Fruit fly (Drosophila melanogaster): Measurements from ENCODE around the gene CG17568.
A peak's percentile ranks its signal among the peaks of the same experiment; 100 is the strongest.

The CG17568 gene

DNA sequence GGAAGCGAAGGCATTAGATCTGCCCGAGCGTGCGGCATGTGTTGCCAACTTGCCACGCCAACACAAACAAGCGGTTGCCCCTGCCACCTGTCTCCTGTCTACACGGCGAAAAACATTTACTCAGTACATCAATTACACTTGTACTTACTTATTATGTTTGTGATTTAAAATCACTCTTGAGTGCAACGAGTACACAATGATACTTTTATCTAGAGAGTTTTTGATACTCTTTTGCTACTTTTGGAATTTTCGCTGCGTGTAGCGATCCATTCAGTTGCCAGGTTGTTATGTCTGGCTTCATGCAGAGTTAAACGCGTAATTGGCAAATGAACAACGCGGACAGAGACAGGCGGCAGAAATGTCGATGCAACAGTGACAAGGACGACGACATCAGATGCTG, 12.2 kb upstream of the CG17568 start (continued):
- no peak for TF ChIP-seq CG7556 (GFP tag; optimal IDR thresholded peaks at IDR 0.05)
- TF ChIP-seq zen2 (GFP tag; IDR thresholded peaks at IDR 0.05; ENCODE audit: partially characterized antibody) = no peak
- no peak for TF ChIP-seq CG34422 (GFP tag; IDR thresholded peaks at IDR 0.05)
- no peak for TF ChIP-seq CG3163 (GFP tag; optimal IDR thresholded peaks at IDR 0.05)
- TF ChIP-seq amos (GFP tag; IDR thresholded peaks at IDR 0.05; ENCODE audit: partially characterized antibody) = no peak
- no peak for TF ChIP-seq CG9437 (GFP tag; optimal IDR thresholded peaks at IDR 0.05)
- no peak for TF ChIP-seq CG6854 (GFP tag; optimal IDR thresholded peaks at IDR 0.05)
- peak; percentile 15 for TF ChIP-seq CG17359 (tag; optimal IDR thresholded peaks at IDR 0.05)
- TF ChIP-seq CG8924 (tag; optimal IDR thresholded peaks at IDR 0.05) = no peak
- no peak for TF ChIP-seq CG13123 (GFP tag; optimal IDR thresholded peaks at IDR 0.05)
- no peak for TF ChIP-seq dan (GFP tag; IDR thresholded peaks at IDR 0.05)
- TF ChIP-seq E2f2 (GFP tag; IDR thresholded peaks at IDR 0.05) = no peak
- no peak for TF ChIP-seq HmgD (GFP tag; optimal IDR thresholded peaks at IDR 0.05)
- TF ChIP-seq bab2 (GFP tag; optimal IDR thresholded peaks at IDR 0.05) = no peak
- no peak for TF ChIP-seq Sry-β (GFP tag; optimal IDR thresholded peaks at IDR 0.05)
- TF ChIP-seq sim (GFP tag; IDR thresholded peaks at IDR 0.05) = no peak
- TF ChIP-seq Dll (GFP tag; IDR thresholded peaks at IDR 0.05; ENCODE audit: partially characterized antibody) = no peak
- peak in 1 of 2 experiments; percentile 32 for TF ChIP-seq chif (GFP tag; optimal IDR thresholded peaks at IDR 0.05)
- TF ChIP-seq sna (GFP tag; IDR thresholded peaks at IDR 0.05; ENCODE audit: partially characterized antibody) = no peak
- no peak for TF ChIP-seq ewg (GFP tag; optimal IDR thresholded peaks at IDR 0.05)
- TF ChIP-seq CG13287 (GFP tag; IDR thresholded peaks at IDR 0.05; ENCODE audit: partially characterized antibody) = no peak
- TF ChIP-seq Xbp1 (GFP tag; optimal IDR thresholded peaks at IDR 0.05) = peak; percentile 35
- no peak for TF ChIP-seq CG34376 (GFP tag; optimal IDR thresholded peaks at IDR 0.05)
- no peak for TF ChIP-seq CG15696 (tag; optimal IDR thresholded peaks at IDR 0.05)
- TF ChIP-seq fd102C (GFP tag; optimal IDR thresholded peaks at IDR 0.05) = no peak
- TF ChIP-seq unc-4 (GFP tag; IDR thresholded peaks at IDR 0.05; ENCODE audit: partially characterized antibody) = no peak
- TF ChIP-seq lmd (GFP tag; IDR thresholded peaks at IDR 0.05) = no peak
- TF ChIP-seq Hmx (GFP tag; optimal IDR thresholded peaks at IDR 0.05) = no peak
- TF ChIP-seq CG13624 (GFP tag; optimal IDR thresholded peaks at IDR 0.05) = no peak
- TF ChIP-seq CG2678 (tag; optimal IDR thresholded peaks at IDR 0.05) = no peak
- TF ChIP-seq bigmax (GFP tag; optimal IDR thresholded peaks at IDR 0.05) = no peak
- TF ChIP-seq lov (optimal IDR thresholded peaks at IDR 0.05) = no peak
- TF ChIP-seq lov (GFP tag; IDR thresholded peaks at IDR 0.05) = no peak
- 0 out of 2 replicates have a peak, but pooled peaks have one; percentile 19 for TF ChIP-seq CG6689 (GFP tag; IDR thresholded peaks at IDR 0.05)
- TF ChIP-seq CG9215 (GFP tag; IDR thresholded peaks at IDR 0.05) = no peak
- TF ChIP-seq CG14050 (GFP tag; IDR thresholded peaks at IDR 0.05) = no peak
- TF ChIP-seq zfh2 (GFP tag; optimal IDR thresholded peaks at IDR 0.05) = no peak
- no peak for TF ChIP-seq CG11398 (GFP tag; optimal IDR thresholded peaks at IDR 0.05)
- TF ChIP-seq Xrp1 (GFP tag; IDR thresholded peaks at IDR 0.05) = peak; percentile 33; the same call in 1 of the 2 replicates
- no peak for TF ChIP-seq CG6654 (GFP tag; optimal IDR thresholded peaks at IDR 0.05)
- TF ChIP-seq CG10431 (GFP tag; optimal IDR thresholded peaks at IDR 0.05) = no peak
- no peak for TF ChIP-seq GATAe (GFP tag; conservative IDR thresholded peaks at IDR 0.05)
- TF ChIP-seq fu2 (GFP tag; optimal IDR thresholded peaks at IDR 0.05) = no peak
- no peak for TF ChIP-seq Hr51 (GFP tag; optimal IDR thresholded peaks at IDR 0.05)
- TF ChIP-seq dimm (GFP tag; IDR thresholded peaks at IDR 0.05) = no peak
- TF ChIP-seq CG1233 (GFP tag; optimal IDR thresholded peaks at IDR 0.05) = no peak
- no peak for TF ChIP-seq CG32772 (GFP tag; IDR thresholded peaks at IDR 0.05)
- TF ChIP-seq CG16779 (GFP tag; IDR thresholded peaks at IDR 0.05) = no peak
- no peak for TF ChIP-seq Dip3 (GFP tag; optimal IDR thresholded peaks at IDR 0.05)
- no peak for TF ChIP-seq chinmo (GFP tag; IDR thresholded peaks at IDR 0.05; ENCODE audit: partially characterized antibody)
- no peak for TF ChIP-seq CG9817 (tag; optimal IDR thresholded peaks at IDR 0.05)
- no peak for TF ChIP-seq sob (GFP tag; IDR thresholded peaks at IDR 0.05)
